Fruit fly (Drosophila melanogaster): Measurements from ENCODE around the gene gd.

The gd gene

dm6 chrX:12028825-12029514 lies 41.4 kb upstream of the gd start, which contains the start of gene Usp7 (continued):
- TF ChIP-seq Mes4 (GFP tag; optimal IDR thresholded peaks at IDR 0.05) (no peak), Ptx1 (GFP tag; IDR thresholded peaks at IDR 0.05) (no peak), CG17361 (GFP tag; IDR thresholded peaks at IDR 0.05) (no peak; the same call in 2 of the 3 replicates), CG12942 (GFP tag; optimal IDR thresholded peaks at IDR 0.05) (no peak), chm (GFP tag; IDR thresholded peaks at IDR 0.05) (no peak), CG7372 (GFP tag; IDR thresholded peaks at IDR 0.05) (0 out of 2 replicates have a peak, but pooled peaks have one; percentile 17), ems (GFP tag; optimal IDR thresholded peaks at IDR 0.05) (no peak), Hr39 (optimal IDR thresholded peaks at IDR 0.05) (no peak), CG32767 (GFP tag; IDR thresholded peaks at IDR 0.05) (no peak), CG33213 (GFP tag; optimal IDR thresholded peaks at IDR 0.05) (peak; percentile 29), CG4854 (GFP tag; optimal IDR thresholded peaks at IDR 0.05) (no peak), Dll (GFP tag; IDR thresholded peaks at IDR 0.05; ENCODE audit: partially characterized antibody) (peak; percentile 92), en (GFP tag; optimal IDR thresholded peaks at IDR 0.05) (no peak), CG2116 (GFP tag; optimal IDR thresholded peaks at IDR 0.05) (peak; percentile 96), CG10654 (GFP tag; optimal IDR thresholded peaks at IDR 0.05) (no peak), CG4328 (GFP tag; optimal IDR thresholded peaks at IDR 0.05) (no peak), cwo (GFP tag; optimal IDR thresholded peaks at IDR 0.05) (no peak), CG10147 (GFP tag; optimal IDR thresholded peaks at IDR 0.05) (no peak), phol (tag; optimal IDR thresholded peaks at IDR 0.05) (peak; percentile 52), ERR (GFP tag; optimal IDR thresholded peaks at IDR 0.05) (no peak), prd (optimal IDR thresholded peaks at IDR 0.05) (no peak), prd (GFP tag; IDR thresholded peaks at IDR 0.05) (0 out of 3 replicates have a peak, but pooled peaks have one; percentile 28), usp (GFP tag; optimal IDR thresholded peaks at IDR 0.05) (no peak), cas (GFP tag; IDR thresholded peaks at IDR 0.05) (no peak), NFAT (GFP tag; IDR thresholded peaks at IDR 0.05) (no peak), CG7357 (GFP tag; IDR thresholded peaks at IDR 0.05) (peak; percentile 51; the same call in 1 of the 3 replicates), Hr3 (GFP tag; optimal IDR thresholded peaks at IDR 0.05) (no peak), CG7987 (GFP tag; optimal IDR thresholded peaks at IDR 0.05) (no peak), lbe (GFP tag; optimal IDR thresholded peaks at IDR 0.05) (no peak), tup (GFP tag; optimal IDR thresholded peaks at IDR 0.05) (no peak), tna (GFP tag; IDR thresholded peaks at IDR 0.05; ENCODE audit: partially characterized antibody) (peak; percentile 92), Stat92E (GFP tag; optimal IDR thresholded peaks at IDR 0.05) (no peak), vnd (GFP tag; IDR thresholded peaks at IDR 0.05; ENCODE audit: partially characterized antibody) (peak; percentile 91), Deaf1 (tag; optimal IDR thresholded peaks at IDR 0.05) (no peak), CG34224 (GFP tag; IDR thresholded peaks at IDR 0.05; ENCODE audit: partially characterized antibody) (peak; percentile 91), Atf-2 (GFP tag; optimal IDR thresholded peaks at IDR 0.05) (no peak), inv (GFP tag; IDR thresholded peaks at IDR 0.05; ENCODE audit: partially characterized antibody) (peak; percentile 95), sob (GFP tag; IDR thresholded peaks at IDR 0.05) (peak; percentile 50), pb (GFP tag; optimal IDR thresholded peaks at IDR 0.05) (no peak), CG17328 (GFP tag; IDR thresholded peaks at IDR 0.05) (no peak), BEAF-32 (GFP tag; optimal IDR thresholded peaks at IDR 0.05) (peak; percentile 91), Nf-YC (tag; optimal IDR thresholded peaks at IDR 0.05) (peak; percentile 25), CG12155 (GFP tag; optimal IDR thresholded peaks at IDR 0.05) (no peak), fd96Cb (tag; optimal IDR thresholded peaks at IDR 0.05) (no peak), HLH3B (GFP tag; IDR thresholded peaks at IDR 0.05) (no peak; the same call in 1 of the 2 replicates), fd3F (GFP tag; optimal IDR thresholded peaks at IDR 0.05) (no peak), nmo (GFP tag; optimal IDR thresholded peaks at IDR 0.05) (peak; percentile 61), amos (GFP tag; IDR thresholded peaks at IDR 0.05; ENCODE audit: partially characterized antibody) (peak; percentile 97), CG10321 (GFP tag; IDR thresholded peaks at IDR 0.05) (no peak), pho (GFP tag; optimal IDR thresholded peaks at IDR 0.05) (no peak)
